Fruit fly (Drosophila melanogaster): ENCODE measurements around the gene CG13318.

Gene CG13318

DNA sequence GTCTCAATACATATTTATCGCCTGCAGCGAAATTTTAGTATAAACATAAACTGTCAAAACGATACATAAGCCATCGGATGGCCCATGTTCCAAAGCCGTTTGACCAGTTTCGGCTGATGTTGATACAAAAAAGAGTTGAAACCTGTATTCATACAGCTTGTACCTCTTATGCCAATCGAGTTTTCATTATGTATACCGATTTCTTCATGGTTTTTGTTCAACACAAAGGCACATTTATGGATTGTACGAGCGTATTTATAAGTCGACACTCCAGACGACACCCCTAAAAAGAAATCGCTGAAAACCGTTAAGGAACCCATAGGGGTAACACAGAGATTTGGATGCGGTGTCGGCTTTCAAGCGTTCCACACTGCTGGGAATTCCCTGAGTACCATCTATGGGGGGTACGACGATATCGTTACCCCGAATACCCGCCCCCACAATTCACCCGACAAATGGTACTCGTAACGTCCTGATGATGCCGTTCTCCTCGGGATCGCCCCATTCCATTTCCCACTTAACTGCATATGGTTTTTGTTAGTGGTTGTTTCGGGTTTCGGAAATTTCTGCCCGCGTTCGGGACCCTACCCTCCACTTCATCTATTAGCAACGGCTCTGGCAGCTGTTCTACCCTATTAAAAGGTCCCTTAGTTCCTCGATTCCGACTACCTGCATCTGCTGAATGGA lies 35.5 kb upstream of the CG13318 start (continued):
- TF ChIP-seq CG9609 (GFP tag; optimal IDR thresholded peaks at IDR 0.05) (no peak), sim (GFP tag; IDR thresholded peaks at IDR 0.05) (no peak), CG15479 (GFP tag; optimal IDR thresholded peaks at IDR 0.05) (no peak), D19B (GFP tag; optimal IDR thresholded peaks at IDR 0.05) (peak; percentile 24), bbx (GFP tag; IDR thresholded peaks at IDR 0.05; ENCODE audit: partially characterized antibody) (peak; percentile 47), CG15514 (GFP tag; optimal IDR thresholded peaks at IDR 0.05) (peak; percentile 6), gfzf (GFP tag; optimal IDR thresholded peaks at IDR 0.05) (no peak), cg (GFP tag; optimal IDR thresholded peaks at IDR 0.05) (peak; percentile 37), slbo (GFP tag; IDR thresholded peaks at IDR 0.05) (no peak), vvl (GFP tag; IDR thresholded peaks at IDR 0.05) (peak; percentile 49; the same call in 1 of the 2 replicates), twi (tag; optimal IDR thresholded peaks at IDR 0.05) (peak; percentile 91), CG15073 (GFP tag; optimal IDR thresholded peaks at IDR 0.05) (no peak), GATAe (GFP tag; conservative IDR thresholded peaks at IDR 0.05) (no peak), CoRest (tag; optimal IDR thresholded peaks at IDR 0.05) (no peak), CG4707 (GFP tag; optimal IDR thresholded peaks at IDR 0.05) (no peak), hth (optimal IDR thresholded peaks at IDR 0.05) (no peak), CG4617 (GFP tag; optimal IDR thresholded peaks at IDR 0.05; ENCODE audit: borderline replicate concordance) (no peak), CG15696 (tag; optimal IDR thresholded peaks at IDR 0.05) (no peak), CG11696 (GFP tag; IDR thresholded peaks at IDR 0.05) (no peak), chinmo (GFP tag; IDR thresholded peaks at IDR 0.05; ENCODE audit: partially characterized antibody) (peak; percentile 69; the same call in 1 of the 4 replicates), aop (GFP tag; IDR thresholded peaks at IDR 0.05) (no peak), luna (GFP tag; optimal IDR thresholded peaks at IDR 0.05) (no peak), CG9876 (GFP tag; optimal IDR thresholded peaks at IDR 0.05) (no peak), CG32532 (GFP tag; IDR thresholded peaks at IDR 0.05) (no peak), CG10209 (GFP tag; optimal IDR thresholded peaks at IDR 0.05) (no peak), sd (tag; optimal IDR thresholded peaks at IDR 0.05) (peak; percentile 13), HmgD (GFP tag; optimal IDR thresholded peaks at IDR 0.05) (no peak), cwo (GFP tag; optimal IDR thresholded peaks at IDR 0.05) (no peak), B-H2 (GFP tag; optimal IDR thresholded peaks at IDR 0.05) (peak; percentile 49), Bdp1 (GFP tag; optimal IDR thresholded peaks at IDR 0.05) (no peak), Pdp1 (GFP tag; optimal IDR thresholded peaks at IDR 0.05) (peak in 1 of 2 experiments; percentile 63), CG9932 (GFP tag; IDR thresholded peaks at IDR 0.05) (peak; percentile 25; the same call in 1 of the 2 replicates), E2f1 (GFP tag; IDR thresholded peaks at IDR 0.05) (no peak), pros (GFP tag; optimal IDR thresholded peaks at IDR 0.05) (peak; percentile 97), ara (GFP tag; IDR thresholded peaks at IDR 0.05) (0 out of 2 replicates have a peak, but pooled peaks have one; percentile 10), CG7556 (GFP tag; optimal IDR thresholded peaks at IDR 0.05) (no peak), rib (GFP tag; IDR thresholded peaks at IDR 0.05) (peak; percentile 10; the same call in 1 of the 2 replicates), kni (GFP tag; optimal IDR thresholded peaks at IDR 0.05) (peak; percentile 95), CG32767 (GFP tag; IDR thresholded peaks at IDR 0.05) (peak; percentile 51; the same call in 1 of the 2 replicates), Tbp (GFP tag; optimal IDR thresholded peaks at IDR 0.05) (no peak), corto (GFP tag; optimal IDR thresholded peaks at IDR 0.05) (peak; percentile 16), CG10321 (GFP tag; IDR thresholded peaks at IDR 0.05) (no peak), Med (GFP tag) (peak; percentile 17), CG13894 (tag; optimal IDR thresholded peaks at IDR 0.05) (peak; percentile 97), CG18011 (GFP tag; optimal IDR thresholded peaks at IDR 0.05) (no peak), Kr (GFP tag; optimal IDR thresholded peaks at IDR 0.05) (peak; percentile 98), chn (GFP tag; optimal IDR thresholded peaks at IDR 0.05) (peak; percentile 54), Mad (GFP tag; optimal IDR thresholded peaks at IDR 0.05) (no peak), hbn (GFP tag; IDR thresholded peaks at IDR 0.05; ENCODE audit: partially characterized antibody) (no peak)

Measured in whole organism, embryonic.